Fruit fly (Drosophila melanogaster) whole organism, prepupa: ENCODE results near the gene CG42507.
A peak's percentile ranks its signal among the peaks of the same experiment; 100 is the strongest.

Experiments
- CG4318 ChIP-seq: fragments of 200-800 bp; sonication (Bioruptor generic); optimal IDR thresholded peaks from 3 replicates; lab custom pipeline; 2017; ENCODE audit warnings: missing biosample characterization, mild to moderate bottlenecking, missing genetic modification characterization
- OdsH ChIP-seq: fragments of 200-800 bp; sonication (Bioruptor generic); optimal IDR thresholded peaks from 3 replicates; lab custom pipeline; 2016; ENCODE audit warnings: missing biosample characterization, missing genetic modification characterization
- Sox102F ChIP-seq: fragments of 200-800 bp; sonication (Bioruptor generic); optimal IDR thresholded peaks from 2 replicates; lab custom pipeline; 2016; ENCODE audit warnings: missing biosample characterization, mild to moderate bottlenecking, missing genetic modification characterization

DNA sequence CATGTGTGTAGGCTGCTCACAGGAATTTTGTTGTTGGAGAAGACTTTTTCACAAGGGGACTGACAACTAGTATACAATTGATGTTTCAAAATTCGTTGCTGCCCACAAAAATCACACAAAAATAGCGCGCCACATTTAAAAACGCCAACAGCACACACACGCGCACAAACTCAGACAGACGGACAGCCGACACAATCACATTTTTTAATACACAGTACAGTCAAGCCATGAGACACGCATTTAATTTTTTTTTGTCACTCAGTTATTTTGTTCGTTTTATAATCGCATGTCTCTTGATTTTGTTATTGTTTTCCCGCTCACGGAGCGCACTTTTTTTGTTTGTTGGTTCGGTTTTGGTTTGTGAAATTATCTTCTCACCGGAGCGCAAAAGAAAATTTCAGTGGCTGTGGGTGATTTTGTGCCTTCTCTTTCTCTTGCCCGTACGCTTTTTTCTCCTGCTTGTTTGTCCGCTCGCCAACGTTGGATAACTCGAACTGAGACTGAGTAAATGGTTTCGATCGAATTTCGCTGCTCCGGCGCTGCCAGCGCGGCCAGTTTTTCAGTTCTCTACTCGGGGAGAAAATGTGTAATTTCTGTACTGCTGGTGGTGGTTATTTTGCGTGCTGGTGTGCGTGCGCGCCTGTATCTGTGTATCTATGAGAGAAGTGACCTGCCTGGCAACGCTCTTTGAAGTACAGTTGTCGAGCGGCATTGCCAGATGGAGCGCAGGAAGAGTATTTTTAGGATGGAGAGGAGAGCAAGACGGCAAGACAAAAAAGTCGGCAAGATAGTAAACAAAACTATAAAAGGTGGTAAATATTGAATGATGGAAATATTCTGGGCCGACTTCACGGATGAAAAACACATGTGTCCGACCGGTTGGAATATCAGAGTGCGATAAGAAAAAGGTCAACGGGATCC, at the start of gene CG42507:
- TF ChIP-seq Sox102F (GFP tag; lab: Kevin White, UChicago): peak; percentile 16
- TF ChIP-seq CG4318 (GFP tag; lab: Kevin White, UChicago): no peak
- TF ChIP-seq OdsH (GFP tag; lab: Kevin White, UChicago): no peak
